Worm (Caenorhabditis elegans): Measurements from ENCODE around the gene tbce-1.

ce11 chrIV:8342385-8342784 is 47.9 kb downstream of the tbce-1 start, which contains the start of gene lgc-5:
- TF ChIP-seq him-1 (tag; optimal IDR thresholded peaks at IDR 0.05) (no peak), W03F9.2 (tag; optimal IDR thresholded peaks at IDR 0.05) (no peak), dao-5 (tag; optimal IDR thresholded peaks at IDR 0.05) (no peak)

All from whole organism, L4/young adult.